Fruit fly (Drosophila melanogaster) whole organism, embryonic: ENCODE measurements around the gene CG7362.

ENCODE experiments used
- Atf-2 ChIP-seq: fragments of 200-800 bp; sonication (Bioruptor generic); optimal IDR thresholded peaks from 2 replicates; lab custom pipeline; 2016; ENCODE audit warnings: missing biosample characterization, missing genetic modification characterization
- Atf6 ChIP-seq: fragments of 200-800 bp; sonication (Bioruptor generic); IDR thresholded peaks from 2 replicates; pipeline ENCODE4 v1.3.6; 2022; ENCODE audit warnings: missing biosample characterization, missing genetic modification characterization
- CG11504 ChIP-seq: fragments of 200-800 bp; sonication (Bioruptor generic); optimal IDR thresholded peaks from 3 replicates; lab custom pipeline; 2019; ENCODE audit warnings: missing biosample characterization, mild to moderate bottlenecking, missing genetic modification characterization, moderate library complexity
- CG11695 ChIP-seq: fragments of 200-800 bp; sonication (Bioruptor generic); IDR thresholded peaks from 3 replicates; pipeline ENCODE4 v1.3.6; 2022; ENCODE audit warnings: missing biosample characterization, missing genetic modification characterization
- CG12391 ChIP-seq: fragments of 200-800 bp; sonication (Bioruptor generic); optimal IDR thresholded peaks from 3 replicates; lab custom pipeline; 2018; ENCODE audit warnings: missing biosample characterization, mild to moderate bottlenecking, missing genetic modification characterization, moderate library complexity
- CG13123 ChIP-seq: fragments of 200-800 bp; sonication (Bioruptor generic); optimal IDR thresholded peaks from 2 replicates; lab custom pipeline; 2016; ENCODE audit warnings: missing biosample characterization, missing genetic modification characterization
- CG13296 ChIP-seq: fragments of 200-800 bp; sonication (Bioruptor generic); optimal IDR thresholded peaks from 3 replicates; lab custom pipeline; 2018; ENCODE audit warnings: missing biosample characterization, mild to moderate bottlenecking, missing genetic modification characterization
- CG17802 ChIP-seq: fragments of 200-800 bp; sonication (Bioruptor generic); optimal IDR thresholded peaks from 2 replicates; lab custom pipeline; 2018; ENCODE audit warnings: missing biosample characterization, mild to moderate bottlenecking, missing genetic modification characterization, moderate library complexity
- CG3163 ChIP-seq: fragments of 200-800 bp; sonication (Bioruptor generic); optimal IDR thresholded peaks from 3 replicates; lab custom pipeline; 2016; ENCODE audit warnings: missing biosample characterization, missing genetic modification characterization
- CG32772 ChIP-seq: fragments of 200-800 bp; sonication (Bioruptor generic); IDR thresholded peaks from 2 replicates; pipeline ENCODE4 v1.3.6; 2022; ENCODE audit warnings: missing biosample characterization, missing genetic modification characterization
- CG34224 ChIP-seq: fragments of 200-800 bp; sonication (Bioruptor generic); IDR thresholded peaks from 3 replicates; pipeline ENCODE4 v1.3.6; 2022; ENCODE audit warnings: missing biosample characterization, missing genetic modification characterization; ENCODE audit not compliant: partially characterized antibody
- CG3995 ChIP-seq: fragments of 200-800 bp; sonication (Bioruptor generic); optimal IDR thresholded peaks from 3 replicates; lab custom pipeline; 2016; ENCODE audit warnings: missing biosample characterization, missing genetic modification characterization
- CG5180 ChIP-seq: fragments of 200-800 bp; sonication (Bioruptor generic); optimal IDR thresholded peaks from 3 replicates; lab custom pipeline; 2017; ENCODE audit warnings: missing biosample characterization, missing genetic modification characterization, mild to moderate bottlenecking, moderate library complexity, missing genetic modification reagents
- CG5245 ChIP-seq: fragments of 200-800 bp; sonication (Bioruptor generic); optimal IDR thresholded peaks from 3 replicates; lab custom pipeline; 2016; ENCODE audit warnings: missing biosample characterization, missing genetic modification characterization
- CG6254 ChIP-seq: fragments of 200-800 bp; sonication (Bioruptor generic); optimal IDR thresholded peaks from 3 replicates; lab custom pipeline; 2017; ENCODE audit warnings: mild to moderate bottlenecking, missing biosample characterization, missing genetic modification reagents, missing genetic modification characterization
- CG6272 ChIP-seq: fragments of 200-800 bp; sonication (Bioruptor generic); IDR thresholded peaks from 2 replicates; pipeline ENCODE4 v1.3.6; 2022; ENCODE audit warnings: missing biosample characterization, missing genetic modification characterization
- CG6654 ChIP-seq: fragments of 200-800 bp; sonication (Bioruptor generic); optimal IDR thresholded peaks from 2 replicates; lab custom pipeline; 2017; ENCODE audit warnings: missing biosample characterization, mild to moderate bottlenecking, missing genetic modification characterization
- CG6765 ChIP-seq: fragments of 200-800 bp; sonication (Bioruptor generic); optimal IDR thresholded peaks from 3 replicates; lab custom pipeline; 2017; ENCODE audit warnings: missing biosample characterization, mild to moderate bottlenecking, missing genetic modification characterization
- CG6854 ChIP-seq: fragments of 200-800 bp; sonication (Bioruptor generic); optimal IDR thresholded peaks from 3 replicates; lab custom pipeline; 2017; ENCODE audit warnings: missing biosample characterization, mild to moderate bottlenecking, missing genetic modification characterization
- CG7357 ChIP-seq: fragments of 200-800 bp; sonication (Bioruptor generic); IDR thresholded peaks from 3 replicates; pipeline ENCODE4 v1.3.6; 2022; ENCODE audit warnings: missing biosample characterization, missing genetic modification characterization
- CG7839 ChIP-seq: fragments of 200-800 bp; sonication (Bioruptor generic); optimal IDR thresholded peaks from 3 replicates; lab custom pipeline; 2018; ENCODE audit warnings: missing biosample characterization, mild to moderate bottlenecking, missing genetic modification characterization, moderate library complexity
- CG8924 ChIP-seq: fragments of 200-800 bp; optimal IDR thresholded peaks from 3 replicates; lab custom pipeline; 2019; ENCODE audit warnings: missing biosample characterization, mild to moderate bottlenecking, missing genetic modification characterization, moderate library complexity
- CG9727 ChIP-seq: fragments of 200-800 bp; sonication (Bioruptor generic); optimal IDR thresholded peaks from 3 replicates; lab custom pipeline; 2017; ENCODE audit warnings: missing biosample characterization, mild to moderate bottlenecking, missing genetic modification characterization
- CG9797 ChIP-seq: fragments of 200-800 bp; sonication (Bioruptor generic); optimal IDR thresholded peaks from 3 replicates; lab custom pipeline; 2018; ENCODE audit warnings: missing biosample characterization, mild to moderate bottlenecking, missing genetic modification characterization
- CHES-1-like ChIP-seq: fragments of 200-800 bp; sonication (Bioruptor generic); optimal IDR thresholded peaks from 2 replicates; lab custom pipeline; 2016; ENCODE audit warnings: missing biosample characterization, missing genetic modification characterization
- CTCF ChIP-seq: fragments of 200-800 bp; sonication (Bioruptor generic); optimal IDR thresholded peaks from 2 replicates; lab custom pipeline; 2017; ENCODE audit warnings: missing biosample characterization, mild to moderate bottlenecking, missing genetic modification characterization, moderate library complexity
- CrebB ChIP-seq: fragments of 200-800 bp; sonication (Bioruptor generic); optimal IDR thresholded peaks from 3 replicates; lab custom pipeline; 2018; ENCODE audit warnings: missing biosample characterization, mild to moderate bottlenecking, missing genetic modification characterization
- Fer1 ChIP-seq: fragments of 200-800 bp; sonication (Bioruptor generic); optimal IDR thresholded peaks from 2 replicates; lab custom pipeline; 2017; ENCODE audit warnings: missing biosample characterization, mild to moderate bottlenecking, missing genetic modification characterization
- HLH4C ChIP-seq: fragments of 200-800 bp; sonication (Bioruptor generic); IDR thresholded peaks from 3 replicates; pipeline ENCODE4 v1.3.6; 2022; ENCODE audit warnings: missing biosample characterization, missing genetic modification characterization; ENCODE audit not compliant: partially characterized antibody
- Hsf ChIP-seq: fragments of 200-800 bp; sonication (Bioruptor generic); optimal IDR thresholded peaks from 3 replicates; lab custom pipeline; 2016; ENCODE audit warnings: missing biosample characterization, missing genetic modification characterization
- Lim3 ChIP-seq: fragments of 200-800 bp; sonication (Bioruptor generic); IDR thresholded peaks from 2 replicates; pipeline ENCODE4 v1.3.6; 2022; ENCODE audit warnings: missing biosample characterization, missing genetic modification characterization
- Myb ChIP-seq: fragments of 200-800 bp; sonication (Bioruptor generic); optimal IDR thresholded peaks from 2 replicates; lab custom pipeline; 2016; ENCODE audit warnings: missing biosample characterization, missing genetic modification characterization
- PHDP ChIP-seq: fragments of 200-800 bp; sonication (Bioruptor generic); optimal IDR thresholded peaks from 3 replicates; lab custom pipeline; 2018; ENCODE audit warnings: missing biosample characterization, mild to moderate bottlenecking, missing genetic modification characterization, moderate library complexity
- cas ChIP-seq: fragments of 200-800 bp; sonication (Bioruptor generic); IDR thresholded peaks from 2 replicates; pipeline ENCODE4 v1.3.6; 2022; ENCODE audit warnings: missing biosample characterization, missing genetic modification characterization
- dmrt11E ChIP-seq: fragments of 200-800 bp; sonication (Bioruptor generic); optimal IDR thresholded peaks from 3 replicates; lab custom pipeline; 2018; ENCODE audit warnings: missing biosample characterization, mild to moderate bottlenecking, missing genetic modification characterization, moderate library complexity
- fru ChIP-seq: fragments of >200 bp; optimal IDR thresholded peaks from 2 replicates; lab custom pipeline; 2017
- gcm ChIP-seq: fragments of 200-800 bp; sonication (Bioruptor generic); optimal IDR thresholded peaks from 2 replicates; lab custom pipeline; 2019; ENCODE audit warnings: missing biosample characterization, mild to moderate bottlenecking, missing genetic modification characterization, moderate library complexity
- grau ChIP-seq: fragments of 200-800 bp; optimal IDR thresholded peaks from 3 replicates; lab custom pipeline; 2019; ENCODE audit warnings: missing biosample characterization, mild to moderate bottlenecking, missing genetic modification characterization, moderate library complexity
- ham ChIP-seq: fragments of 200-800 bp; sonication (Bioruptor generic); IDR thresholded peaks from 2 replicates; pipeline ENCODE4 v1.3.6; 2022; ENCODE audit warnings: missing biosample characterization, missing genetic modification characterization
- ind ChIP-seq: fragments of 200-800 bp; sonication (Bioruptor generic); optimal IDR thresholded peaks from 3 replicates; lab custom pipeline; 2016; ENCODE audit warnings: missing biosample characterization, missing genetic modification characterization
- lmd ChIP-seq: fragments of 200-800 bp; sonication (Bioruptor generic); IDR thresholded peaks from 2 replicates; pipeline ENCODE4 v1.3.6; 2022; ENCODE audit warnings: missing biosample characterization, missing genetic modification characterization
- lov ChIP-seq, 2 experiments: fragments of 200-800 bp in 1 of 2; fragments of >200 bp in 1 of 2; sonication (Bioruptor generic) in 1 of 2; IDR thresholded peaks in 1 of 2; optimal IDR thresholded peaks in 1 of 2; 2 replicates in 1 of 2; 3 replicates in 1 of 2; pipeline versions ENCODE4 v1.3.6 to Lab custom; 2017 to 2022; ENCODE audit warnings: missing biosample characterization in 1 of 2, missing genetic modification characterization in 1 of 2
- luna ChIP-seq: fragments of 200-800 bp; sonication (Bioruptor generic); optimal IDR thresholded peaks from 2 replicates; lab custom pipeline; 2016; ENCODE audit warnings: missing biosample characterization, missing genetic modification characterization
- mam ChIP-seq: fragments of 200-800 bp; sonication (Bioruptor generic); optimal IDR thresholded peaks from 3 replicates; lab custom pipeline; 2016; ENCODE audit warnings: missing biosample characterization, missing genetic modification characterization
- p53 ChIP-seq: fragments of 200-800 bp; sonication (Bioruptor generic); optimal IDR thresholded peaks from 2 replicates; lab custom pipeline; 2016; ENCODE audit warnings: missing biosample characterization, missing genetic modification characterization
- stwl ChIP-seq: fragments of 200-800 bp; sonication (Bioruptor generic); optimal IDR thresholded peaks from 3 replicates; lab custom pipeline; 2018; ENCODE audit warnings: missing biosample characterization, mild to moderate bottlenecking, missing genetic modification characterization, moderate library complexity
- tna ChIP-seq: fragments of 200-800 bp; sonication (Bioruptor generic); IDR thresholded peaks from 2 replicates; pipeline ENCODE4 v1.3.6; 2022; ENCODE audit warnings: missing biosample characterization, missing genetic modification characterization; ENCODE audit not compliant: partially characterized antibody
- tx ChIP-seq: fragments of 200-800 bp; sonication (Bioruptor generic); optimal IDR thresholded peaks from 2 replicates; lab custom pipeline; 2016; ENCODE audit warnings: missing biosample characterization, missing genetic modification characterization
- wdn ChIP-seq: fragments of 200-800 bp; sonication (Bioruptor generic); IDR thresholded peaks from 2 replicates; pipeline ENCODE4 v1.3.6; 2022; ENCODE audit warnings: missing biosample characterization, missing genetic modification characterization
- z ChIP-seq: fragments of 200-800 bp; sonication (Bioruptor generic); IDR thresholded peaks from 3 replicates; pipeline ENCODE4 v1.3.6; 2022; ENCODE audit warnings: missing biosample characterization, missing genetic modification characterization
- zfh1 ChIP-seq: fragments of 200-800 bp; sonication (Bioruptor generic); IDR thresholded peaks from 3 replicates; pipeline ENCODE4 v1.3.6; 2022; ENCODE audit warnings: missing biosample characterization, missing genetic modification characterization

The CG7362 gene

DNA sequence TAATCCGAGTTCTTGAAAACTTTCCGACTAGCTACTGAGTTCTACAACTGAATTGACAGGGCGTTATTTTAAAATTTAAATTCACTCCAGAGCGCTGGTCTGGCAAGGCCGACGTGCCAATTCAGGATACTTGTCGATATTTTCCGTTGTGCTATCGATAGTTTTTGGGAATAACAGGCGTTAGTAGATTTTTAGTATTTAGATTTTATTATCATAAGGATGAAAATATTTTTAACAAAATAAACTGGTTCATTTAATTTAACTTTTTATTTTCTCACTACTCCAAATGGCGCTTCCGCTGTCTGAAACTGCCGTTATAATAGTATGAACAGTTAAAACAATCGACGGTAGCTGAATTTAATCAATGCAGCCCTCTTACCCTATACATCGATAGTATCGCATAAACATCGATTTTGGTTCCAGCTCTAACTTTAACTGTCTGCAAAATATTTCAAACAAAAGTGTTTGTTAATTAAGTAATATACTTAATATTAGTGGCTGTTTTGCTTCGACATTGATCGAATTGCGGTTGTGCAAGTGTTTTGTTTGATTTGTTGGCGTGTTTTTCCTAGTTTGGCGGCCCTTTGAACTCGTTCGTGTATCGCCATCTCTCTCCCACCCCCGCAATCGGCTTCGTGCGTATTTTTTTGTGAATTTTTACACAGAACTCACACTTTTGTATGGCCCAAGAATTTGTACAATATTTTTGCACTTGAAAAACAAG, 12.9 kb downstream of the CG7362 start, which contains the start of the genes eff and jvl (continued):
- no peak for TF ChIP-seq CG17802 (tag; lab: Kevin White, UChicago)
- TF ChIP-seq CG5180 (GFP tag; lab: Kevin White, UChicago), result no peak
- no peak for TF ChIP-seq CG11695 (GFP tag; lab: Robert Waterston, UW)
- peak; percentile 30 for TF ChIP-seq CG3995 (GFP tag; lab: Kevin White, UChicago)
- no peak for TF ChIP-seq fru (lab: Kevin White, UChicago)
- TF ChIP-seq ham (GFP tag; lab: Robert Waterston, UW), result no peak
- no peak for TF ChIP-seq Myb (GFP tag; lab: Kevin White, UChicago)
- no peak for TF ChIP-seq CG6254 (GFP tag; lab: Kevin White, UChicago)
- TF ChIP-seq CG6272 (GFP tag; lab: Robert Waterston, UW), result 0 out of 2 replicates have a peak, but pooled peaks have one; percentile 13
- TF ChIP-seq gcm, result no peak
- no peak for TF ChIP-seq CrebB (tag; lab: Kevin White, UChicago)
- peak; percentile 94 for TF ChIP-seq HLH4C (GFP tag; lab: Robert Waterston, UW)
- peak; percentile 23 for TF ChIP-seq CG13123
- no peak for TF ChIP-seq CTCF
- TF ChIP-seq CG6765 (GFP tag; lab: Kevin White, UChicago), result no peak
- TF ChIP-seq lmd (GFP tag; lab: Robert Waterston, UW), result no peak
- TF ChIP-seq CG5245 (GFP tag; lab: Kevin White, UChicago), result no peak
- TF ChIP-seq cas (GFP tag; lab: Robert Waterston, UW), result peak; percentile 46; the same call in 1 of the 2 replicates
- TF ChIP-seq CHES-1-like (GFP tag; lab: Kevin White, UChicago), result no peak
- peak; percentile 6 for TF ChIP-seq grau (tag; lab: Kevin White, UChicago)
- TF ChIP-seq CG9727 (GFP tag; lab: Kevin White, UChicago), result peak; percentile 50
- no peak for TF ChIP-seq CG13296
- TF ChIP-seq luna, result no peak
- TF ChIP-seq CG8924 (tag; lab: Kevin White, UChicago), result no peak
- no peak for TF ChIP-seq Lim3
- peak; percentile 3 for TF ChIP-seq PHDP
- TF ChIP-seq CG34224, result peak; percentile 96
- no peak for TF ChIP-seq dmrt11E (tag; lab: Kevin White, UChicago)
- TF ChIP-seq wdn, result no peak
- no peak for TF ChIP-seq z (GFP tag; lab: Robert Waterston, UW)
- no peak for TF ChIP-seq Fer1 (GFP tag; lab: Kevin White, UChicago)
- no peak for TF ChIP-seq CG6654 (GFP tag; lab: Kevin White, UChicago)
- peak; percentile 70 for TF ChIP-seq CG12391
- TF ChIP-seq tna (GFP tag; lab: Robert Waterston, UW), result peak; percentile 84
- no peak for TF ChIP-seq zfh1 (GFP tag; lab: Robert Waterston, UW)
- TF ChIP-seq CG7357 (GFP tag; lab: Robert Waterston, UW), result no peak
- TF ChIP-seq CG7839 (tag; lab: Kevin White, UChicago), result no peak
- TF ChIP-seq ind (GFP tag; lab: Kevin White, UChicago), result peak; percentile 24
- TF ChIP-seq CG3163 (GFP tag; lab: Kevin White, UChicago), result no peak
- peak; percentile 38 for TF ChIP-seq CG9797 (GFP tag; lab: Kevin White, UChicago)
- TF ChIP-seq CG11504 (tag; lab: Kevin White, UChicago), result peak; percentile 7
- TF ChIP-seq CG6854, result no peak
- TF ChIP-seq p53 (GFP tag; lab: Kevin White, UChicago), result no peak
- TF ChIP-seq Atf-2 (GFP tag; lab: Kevin White, UChicago), result no peak
- 0 out of 2 replicates have a peak, but pooled peaks have one; percentile 46 for TF ChIP-seq Atf6 (GFP tag; lab: Robert Waterston, UW)
- no peak for TF ChIP-seq CG32772 (GFP tag; lab: Robert Waterston, UW)
- no peak for TF ChIP-seq tx (GFP tag; lab: Kevin White, UChicago)
- TF ChIP-seq stwl (tag; lab: Kevin White, UChicago), result peak; percentile 64
- TF ChIP-seq Hsf, result peak; percentile 63
- peak; percentile 60 for TF ChIP-seq mam (GFP tag; lab: Kevin White, UChicago)
- no peak for TF ChIP-seq lov (optimal IDR thresholded peaks at IDR 0.05; lab: Kevin White, UChicago)
- no peak for TF ChIP-seq lov (GFP tag; IDR thresholded peaks at IDR 0.05; lab: Robert Waterston, UW)
